Worm (Caenorhabditis elegans) whole organism, L4 larva: ENCODE measurements around the gene K11C4.2.
A peak's percentile ranks its signal among the peaks of the same experiment; 100 is the strongest.

ENCODE experiments used
- D1046.2 ChIP-seq: fragments of 200-800 bp; sonication (Bioruptor generic); IDR thresholded peaks from 2 replicates; pipeline ENCODE4 v1.3.6; 2022; ENCODE audit warnings: missing genetic modification characterization, missing compliant biosample characterization
- T20F7.1 ChIP-seq: fragments of 200-800 bp; sonication (Bioruptor generic); optimal IDR thresholded peaks from 2 replicates; lab custom pipeline; 2018; ENCODE audit warnings: mild to moderate bottlenecking, missing genetic modification characterization, missing compliant biosample characterization
- Y75B8A.6 ChIP-seq: fragments of 200-800 bp; sonication (Bioruptor generic); IDR thresholded peaks from 2 replicates; pipeline ENCODE4 v1.3.6; 2022; ENCODE audit warnings: missing genetic modification reagents, missing genetic modification characterization, missing compliant biosample characterization
- ZK546.5 ChIP-seq, 2 experiments: sonication (generic microtip); optimal IDR thresholded peaks; 2 replicates each; lab custom pipeline; 2017; ENCODE audit warnings: missing biosample characterization in 2 of 2, missing genetic modification characterization in 2 of 2
- aha-1 ChIP-seq: fragments of 150-350 bp; peaks from one replicate; lab custom pipeline; 2014; ENCODE audit warnings: missing biosample characterization, missing genetic modification characterization
- attf-4 ChIP-seq: sonication (generic microtip); optimal IDR thresholded peaks from 3 replicates; lab custom pipeline; 2017; ENCODE audit warnings: missing biosample characterization, missing genetic modification characterization
- ceh-20 ChIP-seq: fragments of 200-800 bp; sonication (Bioruptor generic); IDR thresholded peaks from 2 replicates; pipeline ENCODE4 v1.3.6; 2022; ENCODE audit warnings: missing genetic modification reagents, missing genetic modification characterization, missing compliant biosample characterization
- ceh-28 ChIP-seq: fragments of 150-350 bp; optimal IDR thresholded peaks from 2 replicates; lab custom pipeline; 2014; ENCODE audit warnings: missing biosample characterization, missing genetic modification reagents, missing genetic modification characterization
- ctbp-1 ChIP-seq: fragments of 200-800 bp; sonication (Bioruptor generic); IDR thresholded peaks from 2 replicates; pipeline ENCODE4 v1.3.6; 2022; ENCODE audit warnings: missing genetic modification reagents, missing genetic modification characterization, missing compliant biosample characterization
- daf-12 ChIP-seq: fragments of 150-350 bp; optimal IDR thresholded peaks from 2 replicates; lab custom pipeline; 2014; ENCODE audit warnings: missing biosample characterization, missing genetic modification reagents, missing genetic modification characterization
- daf-16 ChIP-seq, 3 experiments: sonication (generic microtip); optimal IDR thresholded peaks; 2 replicates each; lab custom pipeline; 2016 to 2017; ENCODE audit warnings: missing genetic modification characterization in 3 of 3, missing genetic modification reagents in 3 of 3, mild to moderate bottlenecking in 2 of 3, missing compliant biosample characterization in 2 of 3, missing biosample characterization in 1 of 3, moderate library complexity in 1 of 3
- daf-8 ChIP-seq: fragments of 200-800 bp; sonication (Bioruptor generic); IDR thresholded peaks from 2 replicates; pipeline ENCODE4 v1.3.6; 2022; ENCODE audit warnings: missing genetic modification characterization, missing compliant biosample characterization
- dmd-6 ChIP-seq: fragments of 200-800 bp; sonication (Bioruptor generic); IDR thresholded peaks from 2 replicates; pipeline ENCODE4 v1.3.6; 2022; ENCODE audit warnings: missing genetic modification reagents, missing genetic modification characterization, missing compliant biosample characterization
- dmd-8 ChIP-seq: fragments of 200-800 bp; sonication (Bioruptor generic); IDR thresholded peaks from 2 replicates; pipeline ENCODE4 v1.3.6; 2022; ENCODE audit warnings: missing genetic modification characterization, missing compliant biosample characterization
- dmd-9 ChIP-seq: fragments of 200-800 bp; sonication (Bioruptor generic); IDR thresholded peaks from 2 replicates; pipeline ENCODE4 v1.3.6; 2022; ENCODE audit warnings: missing genetic modification reagents, missing genetic modification characterization, missing compliant biosample characterization
- dpl-1 ChIP-seq: fragments of 150-350 bp; optimal IDR thresholded peaks from 2 replicates; lab custom pipeline; 2014; ENCODE audit warnings: missing biosample characterization, missing genetic modification reagents, missing genetic modification characterization
- egl-43 ChIP-seq: fragments of 200-800 bp; sonication (Bioruptor generic); IDR thresholded peaks from 2 replicates; pipeline ENCODE4 v1.3.6; 2022; ENCODE audit warnings: missing genetic modification reagents, missing genetic modification characterization, missing compliant biosample characterization
- fkh-10 ChIP-seq: fragments of 150-350 bp; optimal IDR thresholded peaks from 2 replicates; lab custom pipeline; 2014; ENCODE audit warnings: missing biosample characterization, missing genetic modification reagents, missing genetic modification characterization
- fos-1 ChIP-seq: fragments of 150-350 bp; optimal IDR thresholded peaks from 2 replicates; lab custom pipeline; 2014; ENCODE audit warnings: missing biosample characterization, missing genetic modification characterization
- hmg-1.1 ChIP-seq: fragments of 200-800 bp; sonication (Bioruptor generic); IDR thresholded peaks from 2 replicates; pipeline ENCODE4 v1.3.6; 2022; ENCODE audit warnings: missing genetic modification reagents, missing genetic modification characterization, missing compliant biosample characterization
- jun-1 ChIP-seq: fragments of 150-350 bp; optimal IDR thresholded peaks from 2 replicates; lab custom pipeline; 2014; ENCODE audit warnings: missing biosample characterization, missing genetic modification reagents, missing genetic modification characterization
- lin-15B ChIP-seq: fragments of 150-350 bp; sonication (generic microtip); optimal IDR thresholded peaks from 3 replicates; lab custom pipeline; 2014; ENCODE audit warnings: missing biosample characterization, missing genetic modification characterization
- lin-29 ChIP-seq: fragments of 200-800 bp; sonication (Bioruptor generic); IDR thresholded peaks from 2 replicates; pipeline ENCODE4 v1.3.6; 2022; ENCODE audit warnings: missing genetic modification reagents, missing genetic modification characterization, missing compliant biosample characterization
- madf-5 ChIP-seq, 2 experiments: fragments of 200-800 bp; sonication (Bioruptor generic); IDR thresholded peaks; 2 replicates each; pipeline ENCODE4 v1.3.6; 2022; ENCODE audit warnings: missing compliant biosample characterization in 2 of 2, missing genetic modification characterization in 2 of 2
- mdl-1 ChIP-seq, 2 experiments: fragments of 150-350 bp in 1 of 2; sonication (generic microtip) in 1 of 2; optimal IDR thresholded peaks; 2 replicates each; lab custom pipeline; 2014 to 2017; ENCODE audit warnings: missing biosample characterization in 2 of 2, missing genetic modification characterization in 2 of 2
- mes-2 ChIP-seq: sonication (generic microtip); optimal IDR thresholded peaks from 2 replicates; lab custom pipeline; 2016; ENCODE audit warnings: missing genotype, mild to moderate bottlenecking, missing genetic modification characterization, missing compliant biosample characterization; ENCODE audit not compliant: poor library complexity, severe bottlenecking
- mxl-2 ChIP-seq: fragments of 200-800 bp; sonication (Bioruptor generic); conservative IDR thresholded peaks from 2 replicates; pipeline ENCODE4 v1.3.6; 2022; ENCODE audit warnings: missing genetic modification reagents, missing genetic modification characterization, missing compliant biosample characterization
- nhr-102 ChIP-seq: sonication (generic microtip); optimal IDR thresholded peaks from 2 replicates; lab custom pipeline; 2016; ENCODE audit warnings: mild to moderate bottlenecking, missing genetic modification characterization, moderate library complexity, missing compliant biosample characterization
- nhr-11 ChIP-seq: fragments of 150-350 bp; optimal IDR thresholded peaks from 2 replicates; lab custom pipeline; 2014; ENCODE audit warnings: missing biosample characterization, missing genetic modification characterization
- nhr-111 ChIP-seq: fragments of 200-800 bp; sonication (Bioruptor generic); optimal IDR thresholded peaks from 2 replicates; lab custom pipeline; 2018; ENCODE audit warnings: mild to moderate bottlenecking, missing genetic modification characterization, missing compliant biosample characterization
- nhr-41 ChIP-seq: fragments of 200-800 bp; sonication (Bioruptor generic); IDR thresholded peaks from 2 replicates; pipeline ENCODE4 v1.3.6; 2022; ENCODE audit warnings: missing genetic modification reagents, missing genetic modification characterization, missing compliant biosample characterization
- pha-4 ChIP-seq, 2 experiments: fragments of 150-350 bp in 1 of 2; fragments of 200-800 bp in 1 of 2; sonication (Bioruptor generic) in 1 of 2; IDR thresholded peaks in 1 of 2; optimal IDR thresholded peaks in 1 of 2; 2 replicates each; pipeline versions ENCODE4 v1.3.6 to Lab custom; 2014 to 2022; ENCODE audit warnings: missing genetic modification characterization in 2 of 2, missing genetic modification reagents in 2 of 2, missing biosample characterization in 1 of 2, missing compliant biosample characterization in 1 of 2
- rbr-2 ChIP-seq: sonication (generic microtip); optimal IDR thresholded peaks from 2 replicates; lab custom pipeline; 2016; ENCODE audit warnings: missing genotype, missing genetic modification characterization, missing compliant biosample characterization
- sdz-12 ChIP-seq: fragments of 200-800 bp; sonication (Bioruptor generic); optimal IDR thresholded peaks from 2 replicates; lab custom pipeline; 2018; ENCODE audit warnings: mild to moderate bottlenecking, missing genetic modification characterization, missing compliant biosample characterization
- set-16 ChIP-seq: fragments of 200-800 bp; sonication (Bioruptor generic); IDR thresholded peaks from 2 replicates; pipeline ENCODE4 v1.3.6; 2022; ENCODE audit warnings: missing genetic modification reagents, missing genetic modification characterization, missing compliant biosample characterization
- snpc-4 ChIP-seq: fragments of 150-350 bp; optimal IDR thresholded peaks from 2 replicates; lab custom pipeline; 2014; ENCODE audit warnings: missing biosample characterization, missing genetic modification characterization
- spr-1 ChIP-seq: sonication (generic microtip); optimal IDR thresholded peaks from 2 replicates; lab custom pipeline; 2016; ENCODE audit warnings: mild to moderate bottlenecking, missing genetic modification characterization, missing compliant biosample characterization
- unc-39 ChIP-seq: sonication (generic microtip); optimal IDR thresholded peaks from 2 replicates; lab custom pipeline; 2017; ENCODE audit warnings: missing biosample characterization, missing genetic modification characterization
- unc-62 ChIP-seq, 3 experiments: fragments of 150-350 bp in 1 of 3; sonication (generic microtip); optimal IDR thresholded peaks in 2 of 3; peaks in 1 of 3; 1 replicate in 1 of 3; 2 replicates in 2 of 3; lab custom pipeline; 2014 to 2017; ENCODE audit warnings: missing biosample characterization in 3 of 3, missing genetic modification characterization in 3 of 3, missing genetic modification reagents in 3 of 3, missing genotype in 1 of 3
- vab-7 ChIP-seq: fragments of 200-800 bp; sonication (Bioruptor generic); IDR thresholded peaks from 2 replicates; pipeline ENCODE4 v1.3.6; 2022; ENCODE audit warnings: missing genetic modification reagents, missing genetic modification characterization, missing compliant biosample characterization
- zag-1 ChIP-seq: fragments of 150-350 bp; optimal IDR thresholded peaks from 2 replicates; lab custom pipeline; 2014; ENCODE audit warnings: missing biosample characterization, missing genetic modification characterization
- zfp-3 ChIP-seq: fragments of 200-800 bp; sonication (Bioruptor generic); conservative IDR thresholded peaks from 2 replicates; pipeline ENCODE4 v1.3.6; 2022; ENCODE audit warnings: missing genetic modification reagents, missing genetic modification characterization, missing compliant biosample characterization
- zip-2 ChIP-seq: fragments of 150-350 bp; optimal IDR thresholded peaks from 2 replicates; lab custom pipeline; 2014; ENCODE audit warnings: missing biosample characterization, missing genetic modification characterization

K11C4.2 gene

ce11 chrV:6888828-6889227 lies 6.0 kb upstream of the K11C4.2 start (continued):
- peak; percentile 81; the same call in 1 of the 2 replicates for TF ChIP-seq dmd-8
- TF ChIP-seq madf-5 (GFP tag; IDR thresholded peaks at IDR 0.05; lab: Robert Waterston, UW), result peak in 1 of 2 experiments; percentile 79; a peak in 1 of 4 replicates
- TF ChIP-seq egl-43, result peak; percentile 93

- peak; percentile 15 for TF ChIP-seq rbr-2 (tag; lab: Kevin White, UChicago)
- no peak for TF ChIP-seq mdl-1 (tag; optimal IDR thresholded peaks at IDR 0.05; lab: Kevin White, UChicago)
- TF ChIP-seq set-16, result peak; percentile 14; the same call in 1 of the 2 replicates
- no peak for TF ChIP-seq attf-4 (tag; lab: Kevin White, UChicago)
- TF ChIP-seq unc-39 (tag; lab: Kevin White, UChicago), result no peak
- peak; percentile 33 for TF ChIP-seq nhr-11 (tag; lab: Kevin White, UChicago)
- TF ChIP-seq zfp-3 (GFP tag; lab: Robert Waterston, UW), result no peak
- no peak for TF ChIP-seq dmd-6 (GFP tag; lab: Robert Waterston, UW)
- 0 out of 2 replicates have a peak, but pooled peaks have one; percentile 21 for TF ChIP-seq ceh-20 (GFP tag; lab: Robert Waterston, UW)
- peak; percentile 22 for TF ChIP-seq mes-2
- 0 out of 2 replicates have a peak, but pooled peaks have one; percentile 30 for TF ChIP-seq ctbp-1 (GFP tag; lab: Robert Waterston, UW)
- no peak for TF ChIP-seq fkh-10 (GFP tag; lab: Kevin White, UChicago)
- TF ChIP-seq pha-4 (GFP tag; IDR thresholded peaks at IDR 0.05; lab: Robert Waterston, UW), result 0 out of 2 replicates have a peak, but pooled peaks have one; percentile 21
- no peak for TF ChIP-seq pha-4 (tag; optimal IDR thresholded peaks at IDR 0.05; lab: Kevin White, UChicago)
These were observed 1.2 kb upstream of the K11C4.2 start for ce11 chrV:6893681-6894080.

- TF ChIP-seq snpc-4 (tag; lab: Kevin White, UChicago) (no peak), zag-1 (tag; lab: Kevin White, UChicago) (no peak), ZK546.5 (tag; optimal IDR thresholded peaks at IDR 0.05; lab: Kevin White, UChicago) (no peak), nhr-41 (GFP tag; lab: Robert Waterston, UW) (no peak), zip-2 (tag; lab: Kevin White, UChicago) (no peak), set-16 (no peak), fos-1 (tag; lab: Kevin White, UChicago) (no peak), daf-12 (tag; lab: Kevin White, UChicago) (no peak), nhr-102 (tag; lab: Kevin White, UChicago) (no peak), ceh-20 (GFP tag; lab: Robert Waterston, UW) (no peak), dpl-1 (GFP tag; lab: Kevin White, UChicago) (no peak), lin-15B (tag; lab: Kevin White, UChicago) (no peak), jun-1 (tag; lab: Kevin White, UChicago) (no peak), vab-7 (GFP tag; lab: Robert Waterston, UW) (no peak), lin-29 (no peak), aha-1 (tag; lab: Kevin White, UChicago) (no peak), spr-1 (tag; lab: Kevin White, UChicago) (no peak)
These were observed 1.8 kb downstream of the K11C4.2 start, which contains the start of gene K11C4.1 for ce11 chrV:6896700-6897099. Gene K11C4.1 (plus strand): TSS chrV:6897000.

ce11 chrV:6900173-6900638 lies 5.3 kb downstream of the K11C4.2 start, which contains the start of gene odc-1:
Gene odc-1 (minus strand): TSS chrV:6900223.
- TF ChIP-seq zip-2 (tag; lab: Kevin White, UChicago) (no peak), dmd-8 (0 out of 2 replicates have a peak, but pooled peaks have one; percentile 56), egl-43 (0 out of 2 replicates have a peak, but pooled peaks have one; percentile 5), ctbp-1 (GFP tag; lab: Robert Waterston, UW) (no peak), mxl-2 (no peak), unc-62 (GFP tag; optimal IDR thresholded peaks at IDR 0.05 in 1 of 2; lab: Kevin White, UChicago) (peak in 1 of 2 experiments; percentile 33), unc-62 (tag; optimal IDR thresholded peaks at IDR 0.05; lab: Kevin White, UChicago) (no peak), daf-16 (GFP tag; optimal IDR thresholded peaks at IDR 0.05; lab: Kevin White, UChicago) (no peak), daf-16 (tag; optimal IDR thresholded peaks at IDR 0.05; lab: Kevin White, UChicago) (peak; percentile 35), nhr-111 (no peak), D1046.2 (GFP tag; lab: Robert Waterston, UW) (no peak), jun-1 (tag; lab: Kevin White, UChicago) (no peak), attf-4 (tag; lab: Kevin White, UChicago) (no peak), daf-8 (GFP tag; lab: Robert Waterston, UW) (no peak), T20F7.1 (GFP tag; lab: Kevin White, UChicago) (no peak), dmd-9 (GFP tag; lab: Robert Waterston, UW) (no peak), dpl-1 (GFP tag; lab: Kevin White, UChicago) (no peak), sdz-12 (GFP tag; lab: Kevin White, UChicago) (no peak), ceh-28 (no peak), nhr-11 (tag; lab: Kevin White, UChicago) (no peak), nhr-102 (tag; lab: Kevin White, UChicago) (no peak), fos-1 (tag; lab: Kevin White, UChicago) (no peak), hmg-1.1 (GFP tag; lab: Robert Waterston, UW) (no peak), Y75B8A.6 (GFP tag; lab: Robert Waterston, UW) (no peak)
